Fruit fly (Drosophila melanogaster) whole organism, adult: ENCODE measurements around the gene ph-d.

ENCODE experiments used
- CG11617 ChIP-seq: fragments of 200-800 bp; sonication (Bioruptor generic); optimal IDR thresholded peaks from 2 replicates; lab custom pipeline; 2017; ENCODE audit warnings: mild to moderate bottlenecking, missing biosample characterization, missing genetic modification reagents, missing genetic modification characterization
- CG33017 ChIP-seq: fragments of 200-800 bp; sonication (Bioruptor generic); optimal IDR thresholded peaks from 2 replicates; lab custom pipeline; 2018; ENCODE audit warnings: missing biosample characterization, mild to moderate bottlenecking, missing genetic modification characterization, moderate library complexity
- cnc ChIP-seq, 2 experiments: fragments of >200 bp; optimal IDR thresholded peaks; 2 replicates each; lab custom pipeline; 2017
- kay ChIP-seq: fragments of 200-800 bp; sonication (Bioruptor generic); peaks from one replicate; lab custom pipeline; 2016; ENCODE audit warnings: missing biosample characterization, missing genetic modification characterization, borderline replicate concordance
- ovo ChIP-seq: fragments of 200-800 bp; sonication (Bioruptor generic); optimal IDR thresholded peaks from 2 replicates; lab custom pipeline; 2016; ENCODE audit warnings: missing biosample characterization, missing genetic modification characterization

- TF ChIP-seq CG33017 (tag; lab: Kevin White, UChicago) = no peak
- TF ChIP-seq cnc (optimal IDR thresholded peaks at IDR 0.05; lab: Kevin White, UChicago) = no peak
- no peak for TF ChIP-seq ovo
- TF ChIP-seq CG11617 = no peak
- no peak for TF ChIP-seq kay (GFP tag; lab: Kevin White, UChicago)
Observed at dm6 chrX:2142275-2142934, 19.3 kb upstream of the ph-d start.
